Worm (Caenorhabditis elegans): ENCODE measurements around the gene C25D7.5.
A peak's percentile ranks its signal among the peaks of the same experiment; 100 is the strongest.

The C25D7.5 gene

ce11 chrV:15014164-15014563 is 38.3 kb upstream of the C25D7.5 start, which contains the start of gene obr-2:
TSS of gene obr-2 (minus strand) at chrV:15014264.
- TF ChIP-seq dve-1 (tag; optimal IDR thresholded peaks at IDR 0.05) (no peak), T23F11.4 (GFP tag; optimal IDR thresholded peaks at IDR 0.05) (no peak), sox-2 (GFP tag; IDR thresholded peaks at IDR 0.05) (no peak), hlh-13 (GFP tag; optimal IDR thresholded peaks at IDR 0.05) (no peak), pat-9 (tag; optimal IDR thresholded peaks at IDR 0.05) (no peak), sox-4 (tag; optimal IDR thresholded peaks at IDR 0.05) (no peak), fkh-6 (tag; optimal IDR thresholded peaks at IDR 0.05) (no peak), ceh-2 (tag; optimal IDR thresholded peaks at IDR 0.05) (no peak), unc-86 (tag; optimal IDR thresholded peaks at IDR 0.05) (no peak), fkh-10 (GFP tag; optimal IDR thresholded peaks at IDR 0.05) (no peak), hlh-30 (tag; optimal IDR thresholded peaks at IDR 0.05; ENCODE audit: insufficient read depth) (no peak), madf-2 (tag; optimal IDR thresholded peaks at IDR 0.05) (no peak), sdc-2 (tag; optimal IDR thresholded peaks at IDR 0.05) (no peak), odd-2 (tag; optimal IDR thresholded peaks at IDR 0.05) (no peak), tbx-2 (tag; optimal IDR thresholded peaks at IDR 0.05) (no peak), ceh-9 (tag; optimal IDR thresholded peaks at IDR 0.05) (no peak), F13H6.1 (tag; optimal IDR thresholded peaks at IDR 0.05) (no peak), pha-2 (tag; optimal IDR thresholded peaks at IDR 0.05) (no peak)

- TF ChIP-seq nfya-1 (tag; optimal IDR thresholded peaks at IDR 0.05) (peak; percentile 13), fkh-10 (GFP tag; optimal IDR thresholded peaks at IDR 0.05) (no peak)
Observed at ce11 chrV:15015799-15016198, 36.7 kb upstream of the C25D7.5 start.

DNA sequence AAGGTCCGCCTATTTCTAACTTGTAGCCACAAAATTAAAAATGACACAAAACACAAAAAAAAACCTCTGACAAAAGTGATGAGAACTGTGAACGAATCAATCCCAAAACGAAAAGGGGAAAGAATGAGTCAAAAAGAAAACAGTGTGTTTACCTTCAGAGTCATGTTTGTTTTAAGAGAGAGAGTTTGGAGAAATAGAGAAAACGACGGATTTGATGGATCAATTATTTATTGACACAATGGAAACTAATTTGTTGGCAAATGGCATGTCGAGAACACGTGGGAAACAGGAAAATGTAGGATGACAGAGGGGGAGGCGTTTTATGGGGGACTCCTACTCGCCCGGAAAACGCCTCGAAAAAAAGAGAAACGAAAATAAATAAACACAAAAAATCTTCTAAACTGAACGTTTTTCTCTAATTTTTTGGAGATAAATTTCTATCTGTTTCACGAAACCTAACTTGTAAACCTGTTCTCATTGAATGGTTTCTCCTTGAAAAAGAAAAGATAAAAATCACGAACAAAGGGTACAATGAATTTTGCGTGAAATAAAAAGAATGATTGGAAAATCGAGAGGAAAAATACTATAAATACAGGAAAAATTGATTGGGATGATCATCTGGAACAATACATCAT is 35.5 kb upstream of the C25D7.5 start:
- no peak for TF ChIP-seq Y22D7AL.16 (tag; optimal IDR thresholded peaks at IDR 0.05)
- no peak for TF ChIP-seq pros-1 (tag; optimal IDR thresholded peaks at IDR 0.05)
- no peak for TF ChIP-seq sox-4 (tag; optimal IDR thresholded peaks at IDR 0.05)
- no peak for TF ChIP-seq unc-3 (GFP tag; conservative IDR thresholded peaks at IDR 0.05)
- TF ChIP-seq unc-3 (tag; optimal IDR thresholded peaks at IDR 0.05): no peak
- no peak for TF ChIP-seq rnt-1 (tag; optimal IDR thresholded peaks at IDR 0.05)
- no peak for TF ChIP-seq ets-4 (tag; optimal IDR thresholded peaks at IDR 0.05)
- TF ChIP-seq lim-6 (tag; optimal IDR thresholded peaks at IDR 0.05): no peak
- TF ChIP-seq K09A11.1 (tag; optimal IDR thresholded peaks at IDR 0.05; ENCODE audit: insufficient read depth): no peak

ce11 chrV:15020229-15020628 is 32.2 kb upstream of the C25D7.5 start, which contains the start of gene F14H8.2:
TSS of gene F14H8.2 (minus strand) at chrV:15020329.
- TF ChIP-seq K02D7.2 (tag; optimal IDR thresholded peaks at IDR 0.05) (no peak), fax-1 (tag; optimal IDR thresholded peaks at IDR 0.05) (no peak), pqm-1 (tag; optimal IDR thresholded peaks at IDR 0.05) (no peak), C38D4.7 (GFP tag; optimal IDR thresholded peaks at IDR 0.05) (no peak)

ce11 chrV:15020732-15021131 is 31.7 kb upstream of the C25D7.5 start, which contains the start of gene F14H8.5:
TSS of gene F14H8.5 (plus strand) at chrV:15021032.
- TF ChIP-seq gmeb-2 (tag; optimal IDR thresholded peaks at IDR 0.05): no peak
- no peak for TF ChIP-seq F13H6.1 (tag; optimal IDR thresholded peaks at IDR 0.05)
- no peak for TF ChIP-seq unc-3 (GFP tag; conservative IDR thresholded peaks at IDR 0.05)
- no peak for TF ChIP-seq unc-3 (tag; optimal IDR thresholded peaks at IDR 0.05)
- no peak for TF ChIP-seq ets-4 (tag; optimal IDR thresholded peaks at IDR 0.05)
- no peak for TF ChIP-seq pha-4 (tag; optimal IDR thresholded peaks at IDR 0.05)
- no peak for TF ChIP-seq hlh-6 (tag; optimal IDR thresholded peaks at IDR 0.05)
- TF ChIP-seq ceh-6 (GFP tag; optimal IDR thresholded peaks at IDR 0.05): no peak
- TF ChIP-seq lin-11 (tag; optimal IDR thresholded peaks at IDR 0.05): no peak
- no peak for TF ChIP-seq pros-1 (tag; optimal IDR thresholded peaks at IDR 0.05)
- no peak for TF ChIP-seq pax-1 (tag; optimal IDR thresholded peaks at IDR 0.05)
- no peak for TF ChIP-seq odd-2 (tag; optimal IDR thresholded peaks at IDR 0.05)
- TF ChIP-seq ceh-19 (GFP tag; optimal IDR thresholded peaks at IDR 0.05): no peak
- no peak for TF ChIP-seq ceh-30 (tag; optimal IDR thresholded peaks at IDR 0.05)
- no peak for TF ChIP-seq nfya-1 (tag; optimal IDR thresholded peaks at IDR 0.05)
- TF ChIP-seq pha-2 (tag; optimal IDR thresholded peaks at IDR 0.05): no peak
- no peak for TF ChIP-seq ceh-31 (tag; optimal IDR thresholded peaks at IDR 0.05)
- no peak for TF ChIP-seq hlh-13 (GFP tag; optimal IDR thresholded peaks at IDR 0.05)
- no peak for TF ChIP-seq C08G9.2 (tag; optimal IDR thresholded peaks at IDR 0.05)
